Worm (Caenorhabditis elegans): ENCODE results near the gene pkc-2.

DNA sequence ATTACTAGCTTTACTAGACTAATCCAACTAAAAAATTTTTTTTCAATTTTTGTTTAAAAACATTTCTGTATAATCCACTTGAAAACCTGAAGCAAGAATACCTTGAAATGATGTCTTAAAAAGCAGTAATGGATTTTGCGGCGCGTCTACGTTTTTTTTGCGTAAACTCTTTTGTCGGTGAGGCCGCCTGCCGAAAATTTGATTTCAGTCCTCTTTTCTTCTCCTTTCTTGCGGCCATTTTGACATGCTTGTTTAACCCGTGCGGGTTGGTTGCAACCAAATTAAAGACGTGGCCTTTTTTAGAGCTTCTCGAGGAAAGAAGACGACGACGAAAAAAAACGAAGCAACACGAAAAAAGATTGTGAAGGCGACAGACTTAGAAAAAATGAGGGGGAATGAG lies 3.5 kb upstream of the pkc-2 start:
- TF ChIP-seq lag-1 (GFP tag; IDR thresholded peaks at IDR 0.05) (no peak), gei-17 (GFP tag; optimal IDR thresholded peaks at IDR 0.05) (no peak), ama-1 (optimal IDR thresholded peaks at IDR 0.05) (no peak), ama-1 (GFP tag; optimal IDR thresholded peaks at IDR 0.05) (no peak), B0261.1 (tag; optimal IDR thresholded peaks at IDR 0.05) (no peak)
